Worm (Caenorhabditis elegans): ENCODE results near the gene F41C3.8.

- no peak for TF ChIP-seq fkh-10 (GFP tag; optimal IDR thresholded peaks at IDR 0.05)
- no peak for TF ChIP-seq sox-4 (tag; optimal IDR thresholded peaks at IDR 0.05)
- TF ChIP-seq pha-2 (tag; optimal IDR thresholded peaks at IDR 0.05), result no peak
- no peak for TF ChIP-seq nfya-1 (tag; optimal IDR thresholded peaks at IDR 0.05)
- TF ChIP-seq pha-4 (tag; optimal IDR thresholded peaks at IDR 0.05), result no peak
- no peak for TF ChIP-seq hlh-30 (tag; optimal IDR thresholded peaks at IDR 0.05; ENCODE audit: insufficient read depth)
- no peak for TF ChIP-seq rnt-1 (tag; optimal IDR thresholded peaks at IDR 0.05)
- TF ChIP-seq zip-5 (tag; optimal IDR thresholded peaks at IDR 0.05), result no peak
- no peak for TF ChIP-seq elt-2 (tag; optimal IDR thresholded peaks at IDR 0.05)
- TF ChIP-seq unc-3 (GFP tag; conservative IDR thresholded peaks at IDR 0.05), result no peak
- no peak for TF ChIP-seq unc-3 (tag; optimal IDR thresholded peaks at IDR 0.05)
- TF ChIP-seq pat-9 (tag; optimal IDR thresholded peaks at IDR 0.05), result no peak
Measured at ce11 chrII:4762574-4763285, 46.9 kb downstream of the F41C3.8 start, which contains the start of gene F26G1.2.

All from whole organism, late embryonic.